Fruit fly (Drosophila melanogaster) whole organism, wandering third instar larva: ENCODE data around the gene grk.
A peak's percentile ranks its signal among the peaks of the same experiment; 100 is the strongest.

ENCODE experiments used
- Abd-B ChIP-seq: fragments of >200 bp; optimal IDR thresholded peaks from 2 replicates; lab custom pipeline; 2017; ENCODE audit warnings: missing biosample characterization, missing genetic modification characterization
- CG32264 ChIP-seq: fragments of 200-800 bp; sonication (Bioruptor generic); optimal IDR thresholded peaks from 2 replicates; lab custom pipeline; 2016; ENCODE audit warnings: missing biosample characterization, missing genetic modification characterization
- CG9705 ChIP-seq: fragments of 200-800 bp; sonication (Bioruptor generic); optimal IDR thresholded peaks from 2 replicates; lab custom pipeline; 2018; ENCODE audit warnings: missing biosample characterization, mild to moderate bottlenecking, missing genetic modification characterization
- CrebA ChIP-seq: fragments of 200-800 bp; sonication (Bioruptor generic); optimal IDR thresholded peaks from 2 replicates; lab custom pipeline; 2016; ENCODE audit warnings: missing biosample characterization, mild to moderate bottlenecking, missing genetic modification characterization, borderline replicate concordance
- Dfd ChIP-seq: fragments of >200 bp; optimal IDR thresholded peaks from 2 replicates; lab custom pipeline; 2017; ENCODE audit warnings: missing biosample characterization, missing genetic modification characterization
- Dif ChIP-seq: fragments of 200-275, 200-300 bp; sonication (Bioruptor generic); optimal IDR thresholded peaks from 2 replicates; lab custom pipeline; 2018; ENCODE audit warnings: missing biosample characterization, missing genetic modification characterization; ENCODE audit not compliant: partially characterized antibody
- GATAd ChIP-seq: sonication (Bioruptor generic); optimal IDR thresholded peaks from 2 replicates; lab custom pipeline; 2016; ENCODE audit warnings: missing biosample characterization, missing genetic modification characterization
- HLH106 ChIP-seq: fragments of 200-800 bp; optimal IDR thresholded peaks from 3 replicates; lab custom pipeline; 2019; ENCODE audit warnings: missing biosample characterization, mild to moderate bottlenecking, missing genetic modification characterization, moderate library complexity
- Hnf4 ChIP-seq: fragments of 200-800 bp; sonication (Bioruptor generic); optimal IDR thresholded peaks from 2 replicates; lab custom pipeline; 2016; ENCODE audit warnings: missing biosample characterization, mild to moderate bottlenecking, missing genetic modification characterization
- Hr78 ChIP-seq: fragments of >200 bp; optimal IDR thresholded peaks from 2 replicates; lab custom pipeline; 2017; ENCODE audit warnings: missing biosample characterization, missing genetic modification characterization
- Hr83 ChIP-seq: fragments of 200-300 bp; sonication (Bioruptor generic); optimal IDR thresholded peaks from 2 replicates; lab custom pipeline; 2016; ENCODE audit warnings: missing biosample characterization, mild to moderate bottlenecking, missing genetic modification characterization, moderate library complexity; ENCODE audit not compliant: poor library complexity, severe bottlenecking
- Jra ChIP-seq: sonication (Bioruptor generic); optimal IDR thresholded peaks from 2 replicates; lab custom pipeline; 2016; ENCODE audit warnings: missing biosample characterization, missing genetic modification characterization
- Mio ChIP-seq: sonication (Bioruptor generic); optimal IDR thresholded peaks from 2 replicates; lab custom pipeline; 2016; ENCODE audit warnings: missing biosample characterization, missing genetic modification characterization
- Myc ChIP-seq: fragments of >200 bp; optimal IDR thresholded peaks from 2 replicates; lab custom pipeline; 2017
- N ChIP-seq: fragments of >200 bp; optimal IDR thresholded peaks from 2 replicates; lab custom pipeline; 2018; ENCODE audit warnings: missing biosample characterization, missing external identifiers, missing genetic modification characterization
- OdsH ChIP-seq: fragments of 200-800 bp; sonication (Bioruptor generic); optimal IDR thresholded peaks from 2 replicates; lab custom pipeline; 2016; ENCODE audit warnings: missing biosample characterization, mild to moderate bottlenecking, missing genetic modification characterization
- Rel ChIP-seq, 2 experiments: fragments of 200-800 bp; sonication (Bioruptor generic) in 1 of 2; optimal IDR thresholded peaks; 2 replicates in 1 of 2; 3 replicates in 1 of 2; lab custom pipeline; 2016 to 2019; ENCODE audit warnings: mild to moderate bottlenecking in 2 of 2, missing biosample characterization in 2 of 2, missing genetic modification characterization in 2 of 2, moderate library complexity in 1 of 2
- Sp1 ChIP-seq: fragments of 200-800 bp; sonication (Bioruptor generic); optimal IDR thresholded peaks from 3 replicates; lab custom pipeline; 2019; ENCODE audit warnings: missing biosample characterization, mild to moderate bottlenecking, missing genetic modification characterization, moderate library complexity
- Vsx2 ChIP-seq: fragments of 200-300, 225-300 bp; sonication (Bioruptor generic); optimal IDR thresholded peaks from 2 replicates; lab custom pipeline; 2018; ENCODE audit warnings: missing biosample characterization, missing genetic modification characterization; ENCODE audit not compliant: partially characterized antibody
- br ChIP-seq: fragments of 200-800 bp; sonication (Bioruptor generic); optimal IDR thresholded peaks from 2 replicates; lab custom pipeline; 2016; ENCODE audit warnings: missing biosample characterization, missing genetic modification characterization
- brk ChIP-seq: fragments of 200-800 bp; sonication (Bioruptor generic); optimal IDR thresholded peaks from 2 replicates; lab custom pipeline; 2016; ENCODE audit warnings: missing biosample characterization, mild to moderate bottlenecking, missing genetic modification characterization
- dl ChIP-seq, 2 experiments: fragments of 175-275, 200-275 bp in 1 of 2; fragments of 200-275 bp in 1 of 2; sonication (Bioruptor generic); optimal IDR thresholded peaks; lab custom pipeline; 2018; ENCODE audit warnings: mild to moderate bottlenecking in 2 of 2, missing biosample characterization in 2 of 2, missing genetic modification characterization in 2 of 2, moderate library complexity in 2 of 2; ENCODE audit not compliant: partially characterized antibody in 2 of 2, insufficient read depth in 1 of 2
- dmrt93B ChIP-seq: fragments of 200-800 bp; sonication (Bioruptor generic); optimal IDR thresholded peaks from 2 replicates; lab custom pipeline; 2018; ENCODE audit warnings: missing biosample characterization, mild to moderate bottlenecking, missing genetic modification characterization
- dsf ChIP-seq: sonication (Bioruptor generic); optimal IDR thresholded peaks from 2 replicates; lab custom pipeline; 2016; ENCODE audit warnings: missing biosample characterization, missing genetic modification characterization, borderline replicate concordance
- ey ChIP-seq: fragments of 200-800 bp; sonication (Bioruptor generic); optimal IDR thresholded peaks from 2 replicates; lab custom pipeline; 2016; ENCODE audit warnings: missing biosample characterization, missing genetic modification characterization
- foxo ChIP-seq, 2 experiments: fragments of 200-800 bp; sonication (Bioruptor generic); optimal IDR thresholded peaks; 2 replicates in 1 of 2; 3 replicates in 1 of 2; lab custom pipeline; 2016 to 2017; ENCODE audit warnings: missing biosample characterization in 2 of 2, missing genetic modification characterization in 2 of 2
- fru ChIP-seq: fragments of 200-800 bp; sonication (Bioruptor generic); optimal IDR thresholded peaks from 3 replicates; lab custom pipeline; 2016; ENCODE audit warnings: missing biosample characterization, mild to moderate bottlenecking, missing genetic modification characterization
- h ChIP-seq: fragments of 200-800 bp; sonication (Bioruptor generic); optimal IDR thresholded peaks from 3 replicates; lab custom pipeline; 2016; ENCODE audit warnings: missing biosample characterization, mild to moderate bottlenecking, missing genetic modification characterization
- lola ChIP-seq: fragments of >200 bp; optimal IDR thresholded peaks from 2 replicates; lab custom pipeline; 2017; ENCODE audit warnings: missing biosample characterization, missing genetic modification characterization
- psq ChIP-seq: fragments of 200-800 bp; sonication (Bioruptor generic); optimal IDR thresholded peaks from 3 replicates; lab custom pipeline; 2017; ENCODE audit warnings: missing biosample characterization, mild to moderate bottlenecking, missing genetic modification characterization, moderate library complexity
- rgr ChIP-seq: fragments of 200-800 bp; sonication (Bioruptor generic); optimal IDR thresholded peaks from 3 replicates; lab custom pipeline; 2016; ENCODE audit warnings: missing biosample characterization, mild to moderate bottlenecking, missing genetic modification characterization
- sage ChIP-seq: fragments of 200-800 bp; sonication (Bioruptor generic); optimal IDR thresholded peaks from 2 replicates; lab custom pipeline; 2016; ENCODE audit warnings: missing biosample characterization, mild to moderate bottlenecking, missing genetic modification characterization
- tai ChIP-seq: sonication (Bioruptor generic); optimal IDR thresholded peaks from 2 replicates; lab custom pipeline; 2016; ENCODE audit warnings: missing biosample characterization, missing genetic modification characterization
- usp ChIP-seq: fragments of >200 bp; optimal IDR thresholded peaks from 2 replicates; lab custom pipeline; 2017; ENCODE audit warnings: missing biosample characterization, missing genetic modification characterization
- woc ChIP-seq: sonication (Bioruptor generic); optimal IDR thresholded peaks from 2 replicates; lab custom pipeline; 2016; ENCODE audit warnings: missing biosample characterization, mild to moderate bottlenecking, missing genetic modification characterization

grk gene

DNA sequence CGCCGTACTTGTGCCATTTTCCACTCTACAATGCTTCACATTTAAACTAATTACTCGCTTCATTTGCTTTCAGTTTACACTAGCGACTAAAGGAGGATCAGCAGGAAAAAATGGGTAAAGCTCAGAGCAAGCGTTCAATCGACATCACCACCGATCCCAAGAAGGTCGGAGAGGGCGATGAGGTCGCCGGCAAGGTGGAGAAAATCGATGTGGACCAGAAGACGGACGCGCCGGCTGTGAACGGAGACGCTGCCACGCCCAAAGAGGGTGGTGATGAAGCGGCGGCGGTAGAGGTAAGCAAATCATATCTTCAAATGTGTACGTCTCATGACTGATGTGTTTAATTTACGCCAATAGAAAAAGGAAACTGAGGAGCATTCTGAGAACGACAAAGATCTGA lies 6.6 kb downstream of the grk start:
- TF ChIP-seq Dif (no peak), CG32264 (GFP tag; lab: Kevin White, UChicago) (no peak), rgr (no peak)

DNA sequence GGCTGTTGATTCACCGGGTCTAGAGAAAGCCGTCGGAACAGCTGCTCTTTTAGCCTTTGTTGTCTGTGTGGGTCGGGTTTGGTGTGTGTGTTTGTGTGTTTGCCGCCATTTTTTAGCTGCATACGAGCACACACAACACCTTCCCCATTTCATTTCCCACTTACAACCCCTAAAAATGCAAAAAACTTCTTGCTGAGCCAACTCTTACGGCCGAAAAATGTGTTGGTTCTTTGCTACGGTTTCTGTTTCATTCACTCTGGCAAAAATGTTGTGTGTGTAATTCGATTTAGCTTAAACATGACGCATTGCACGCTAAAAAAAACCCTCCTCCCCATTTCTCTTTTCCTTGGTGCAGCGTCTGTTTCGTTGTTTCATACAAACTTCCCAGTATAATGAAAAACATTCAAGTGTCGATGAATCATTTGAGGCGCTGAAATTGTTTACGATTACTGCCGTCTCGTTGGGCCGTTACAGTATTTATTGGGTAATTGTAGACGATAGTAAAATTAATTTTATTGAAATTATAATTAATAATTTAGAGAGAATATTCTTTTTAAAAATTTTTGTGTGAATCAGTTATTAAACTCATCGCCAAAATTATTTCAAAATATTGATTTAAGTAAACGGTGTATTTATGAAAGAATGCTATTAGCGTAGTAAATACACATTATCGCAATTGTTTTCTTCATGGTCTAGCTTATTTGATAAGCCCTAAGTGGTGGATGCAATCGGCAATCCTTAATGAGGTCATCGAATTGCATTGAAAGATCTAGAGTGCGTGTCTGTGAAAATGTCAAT lies 7.2 kb downstream of the grk start:
- TF ChIP-seq CG32264 (GFP tag; lab: Kevin White, UChicago) (no peak), CG9705 (GFP tag; lab: Kevin White, UChicago) (no peak), sage (peak; percentile 17), Jra (GFP tag; lab: Kevin White, UChicago) (peak; percentile 45), Hnf4 (GFP tag; lab: Kevin White, UChicago) (peak; percentile 10)

DNA sequence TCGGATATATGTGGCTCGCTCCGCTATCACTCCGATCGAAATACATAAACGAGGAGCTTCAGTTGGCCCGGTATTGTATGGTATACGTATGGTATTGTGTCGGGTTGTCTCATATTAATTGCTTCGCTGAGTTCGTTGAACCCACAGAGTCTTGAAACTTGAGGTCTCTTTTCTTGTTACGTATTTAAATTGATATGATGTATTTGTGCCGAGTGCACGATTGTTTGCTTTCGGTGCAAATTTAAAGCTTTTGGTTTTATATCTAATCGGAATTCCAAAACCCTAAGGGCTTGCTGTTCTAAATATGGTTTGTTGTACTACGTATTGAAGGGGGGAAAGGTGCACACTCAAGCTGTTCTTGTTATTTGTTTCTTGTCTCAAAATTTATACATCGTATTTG lies 8.2 kb downstream of the grk start:
- TF ChIP-seq tai (GFP tag; lab: Kevin White, UChicago): peak; percentile 36
- TF ChIP-seq ey (GFP tag; lab: Kevin White, UChicago): no peak

DNA sequence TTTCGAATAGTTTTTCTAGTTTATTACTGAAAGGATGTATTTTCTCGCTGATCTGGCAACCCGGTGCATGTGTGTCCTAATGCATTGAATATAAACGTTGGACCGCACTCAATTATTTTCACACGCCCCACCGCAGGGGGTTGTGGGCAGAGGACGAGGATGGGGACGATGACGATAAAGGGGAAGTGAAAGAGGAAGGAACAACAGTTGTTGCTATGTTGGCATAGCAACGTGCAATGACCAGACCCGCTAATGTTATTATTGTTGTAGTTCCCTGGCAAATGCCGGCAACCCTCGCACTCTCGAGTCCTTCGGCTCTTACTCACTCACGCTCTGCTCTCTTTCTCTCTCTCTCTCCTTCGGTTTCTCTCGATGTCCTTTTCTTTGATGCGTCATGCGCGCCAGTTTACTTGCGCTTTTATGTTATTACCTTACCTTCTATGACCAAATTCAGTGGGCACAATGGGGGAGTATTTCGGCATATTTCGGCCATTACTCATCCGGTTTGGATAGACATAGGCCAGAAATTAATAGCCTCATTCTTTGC lies 8.7 kb downstream of the grk start:
- peak in 1 of 2 experiments; percentile 13 for TF ChIP-seq dl (GFP tag; optimal IDR thresholded peaks at IDR 0.05; lab: Kevin White, UChicago; ENCODE audit: insufficient read depth in 1 of 2, partially characterized antibody in 2 of 2)
- TF ChIP-seq brk (GFP tag; lab: Kevin White, UChicago): no peak
- no peak for TF ChIP-seq fru
- peak; percentile 22 for TF ChIP-seq Dif

DNA sequence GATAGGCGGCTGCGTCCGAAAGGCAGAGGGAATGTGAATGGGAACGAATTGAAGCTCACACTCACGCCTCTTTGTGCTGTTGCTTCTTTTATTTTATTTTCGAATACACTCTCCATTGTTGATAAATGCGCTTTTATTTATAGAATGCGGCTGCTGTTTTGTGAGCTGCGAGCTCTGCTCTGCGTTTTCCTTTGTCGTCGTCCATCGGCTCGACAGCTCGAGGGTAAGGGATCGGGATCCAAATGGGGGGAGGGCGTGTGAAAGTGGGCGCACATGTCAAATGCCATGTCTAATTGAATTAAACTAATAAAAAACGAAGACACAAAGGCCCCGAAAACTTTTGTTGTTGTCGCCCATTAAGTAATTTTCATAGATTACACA lies 9.3 kb downstream of the grk start:
- TF ChIP-seq Rel (GFP tag; optimal IDR thresholded peaks at IDR 0.05; lab: Kevin White, UChicago) (no peak), Rel (tag; optimal IDR thresholded peaks at IDR 0.05; lab: Kevin White, UChicago) (peak; percentile 8), brk (GFP tag; lab: Kevin White, UChicago) (peak; percentile 38), h (peak; percentile 6), sage (no peak), woc (GFP tag; lab: Kevin White, UChicago) (no peak)

DNA sequence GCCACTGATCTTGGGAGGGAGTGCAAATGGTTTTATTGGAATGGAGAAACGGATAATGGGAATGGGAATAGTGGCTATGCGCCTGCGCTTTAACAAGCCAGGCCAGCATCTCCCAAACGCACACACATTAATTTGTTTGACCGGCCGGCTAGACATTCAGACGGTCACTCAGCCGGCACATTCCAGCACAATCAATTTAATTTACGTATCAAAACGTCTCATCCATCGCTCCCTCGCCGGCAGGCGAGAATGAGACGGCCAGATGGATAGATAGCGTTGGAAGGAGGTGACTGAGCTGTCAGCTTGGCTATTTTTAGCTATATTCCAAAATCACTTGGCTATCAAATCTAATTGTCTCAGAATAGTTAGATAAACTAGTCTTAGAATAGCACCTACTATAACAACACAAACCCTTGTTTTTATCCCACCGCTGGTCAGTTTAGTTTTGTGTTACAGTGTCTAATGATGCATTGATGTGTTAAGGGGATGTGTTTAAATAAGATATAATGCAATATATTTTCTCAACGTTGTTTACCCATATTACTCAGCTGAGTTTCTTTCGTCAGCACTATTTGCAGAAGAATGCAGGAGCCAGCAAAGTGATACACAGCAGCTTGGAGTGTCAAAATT lies 9.8 kb downstream of the grk start:
- TF ChIP-seq Vsx2 (GFP tag; lab: Kevin White, UChicago): no peak
- TF ChIP-seq dmrt93B (GFP tag; lab: Kevin White, UChicago): no peak
- peak; percentile 26 for TF ChIP-seq br (GFP tag; lab: Kevin White, UChicago)
- no peak for TF ChIP-seq CrebA (GFP tag; lab: Kevin White, UChicago)
- no peak for TF ChIP-seq Sp1 (GFP tag; lab: Kevin White, UChicago)
- TF ChIP-seq dsf (GFP tag; lab: Kevin White, UChicago): no peak
- TF ChIP-seq Abd-B (GFP tag; lab: Kevin White, UChicago): no peak
- no peak for TF ChIP-seq CG32264 (GFP tag; lab: Kevin White, UChicago)
- TF ChIP-seq Myc (lab: Kevin White, UChicago): peak; percentile 59
- TF ChIP-seq ey (GFP tag; lab: Kevin White, UChicago): no peak
- TF ChIP-seq Hr83: peak; percentile 31
- no peak for TF ChIP-seq lola
- TF ChIP-seq Hnf4 (GFP tag; lab: Kevin White, UChicago): peak; percentile 59
- no peak for TF ChIP-seq HLH106 (tag; lab: Kevin White, UChicago)
- TF ChIP-seq foxo (GFP tag; optimal IDR thresholded peaks at IDR 0.05; lab: Kevin White, UChicago): no peak
- TF ChIP-seq rgr: peak; percentile 23
- TF ChIP-seq psq (GFP tag; lab: Kevin White, UChicago): peak; percentile 32
- TF ChIP-seq usp: no peak
- no peak for TF ChIP-seq dl (GFP tag; optimal IDR thresholded peaks at IDR 0.05; lab: Kevin White, UChicago; ENCODE audit: insufficient read depth in 1 of 2, partially characterized antibody in 2 of 2)
- peak; percentile 33 for TF ChIP-seq tai (GFP tag; lab: Kevin White, UChicago)
- no peak for TF ChIP-seq CG9705 (GFP tag; lab: Kevin White, UChicago)
- peak; percentile 9 for TF ChIP-seq sage
- peak; percentile 49 for TF ChIP-seq fru
- TF ChIP-seq brk (GFP tag; lab: Kevin White, UChicago): no peak
- no peak for TF ChIP-seq woc (GFP tag; lab: Kevin White, UChicago)
- TF ChIP-seq Dfd: no peak
- peak; percentile 43 for TF ChIP-seq OdsH (GFP tag; lab: Kevin White, UChicago)
- no peak for TF ChIP-seq N (GFP tag; lab: Kevin White, UChicago)
- TF ChIP-seq Dif: no peak
- TF ChIP-seq GATAd (GFP tag; lab: Kevin White, UChicago): no peak
- TF ChIP-seq Mio (GFP tag; lab: Kevin White, UChicago): no peak
- TF ChIP-seq Hr78 (GFP tag; lab: Kevin White, UChicago): no peak
- no peak for TF ChIP-seq Rel (GFP tag; optimal IDR thresholded peaks at IDR 0.05; lab: Kevin White, UChicago)
- no peak for TF ChIP-seq Rel (tag; optimal IDR thresholded peaks at IDR 0.05; lab: Kevin White, UChicago)
